Worm (Caenorhabditis elegans): ENCODE results near the gene fipr-21.

- TF ChIP-seq daf-12 (tag; optimal IDR thresholded peaks at IDR 0.05) (no peak), elt-2 (tag; optimal IDR thresholded peaks at IDR 0.05) (no peak), sea-2 (GFP tag; optimal IDR thresholded peaks at IDR 0.05) (no peak), nhr-23 (tag; optimal IDR thresholded peaks at IDR 0.05) (no peak)
Observed at ce11 chrX:10353857-10354256, 49.5 kb downstream of the fipr-21 start.
